Worm (Caenorhabditis elegans): Measurements from ENCODE around the gene ZK673.4.
A peak's percentile ranks its signal among the peaks of the same experiment; 100 is the strongest.

Gene ZK673.4

ce11 chrII:10447348-10448316 is 5.1 kb upstream of the ZK673.4 start, which contains the start of gene ZK673.2 (continued):
- TF ChIP-seq madf-5 (GFP tag; IDR thresholded peaks at IDR 0.05): no peak
- TF ChIP-seq snpc-4 (tag; optimal IDR thresholded peaks at IDR 0.05): no peak
- no peak for TF ChIP-seq daf-19 (GFP tag; conservative IDR thresholded peaks at IDR 0.05)
- TF ChIP-seq lim-7 (GFP tag; IDR thresholded peaks at IDR 0.05): no peak
- peak; percentile 42 for TF ChIP-seq mes-2 (tag; optimal IDR thresholded peaks at IDR 0.05; ENCODE audit: poor library complexity, severe bottlenecking)
- no peak for TF ChIP-seq lir-3 (tag; optimal IDR thresholded peaks at IDR 0.05)
- TF ChIP-seq ZK546.5 (tag; optimal IDR thresholded peaks at IDR 0.05): no peak
- TF ChIP-seq unc-130 (GFP tag; optimal IDR thresholded peaks at IDR 0.05): no peak
- TF ChIP-seq nhr-102 (tag; optimal IDR thresholded peaks at IDR 0.05): no peak
- no peak for TF ChIP-seq R02D3.7 (tag; optimal IDR thresholded peaks at IDR 0.05)
- no peak for TF ChIP-seq vab-7 (GFP tag; IDR thresholded peaks at IDR 0.05)
- no peak for TF ChIP-seq sdz-12 (GFP tag; optimal IDR thresholded peaks at IDR 0.05)
- TF ChIP-seq ceh-28 (tag; optimal IDR thresholded peaks at IDR 0.05): no peak
- no peak for TF ChIP-seq nhr-42 (GFP tag; IDR thresholded peaks at IDR 0.05)
- no peak for TF ChIP-seq spr-1 (tag; optimal IDR thresholded peaks at IDR 0.05)
- TF ChIP-seq duxl-1 (tag; optimal IDR thresholded peaks at IDR 0.05; ENCODE audit: poor library complexity): no peak
- TF ChIP-seq mep-1 (tag; optimal IDR thresholded peaks at IDR 0.05): peak; percentile 11
- peak; percentile 89 for TF ChIP-seq hlh-11 (tag; optimal IDR thresholded peaks at IDR 0.05)
- no peak for TF ChIP-seq ztf-7 (tag; optimal IDR thresholded peaks at IDR 0.05)
- no peak for TF ChIP-seq dmd-9 (GFP tag; IDR thresholded peaks at IDR 0.05)
- TF ChIP-seq nhr-111 (GFP tag; optimal IDR thresholded peaks at IDR 0.05): no peak
- no peak for TF ChIP-seq saeg-2 (GFP tag; IDR thresholded peaks at IDR 0.05)
- peak; percentile 49 for TF ChIP-seq cey-2 (tag; optimal IDR thresholded peaks at IDR 0.05; ENCODE audit: borderline replicate concordance, insufficient read depth)
- peak in 1 of 2 experiments; percentile 28 for TF ChIP-seq lsy-2 (tag; optimal IDR thresholded peaks at IDR 0.05)
- no peak for TF ChIP-seq ceh-62 (tag; optimal IDR thresholded peaks at IDR 0.05)
- TF ChIP-seq mdt-29 (GFP tag; IDR thresholded peaks at IDR 0.05): peak; percentile 26; the same call in 1 of the 2 replicates
- TF ChIP-seq ama-1 (optimal IDR thresholded peaks at IDR 0.05): peak; percentile 31
- peak; percentile 29 for TF ChIP-seq aha-1 (tag)
- no peak for TF ChIP-seq hmg-1.1 (GFP tag; IDR thresholded peaks at IDR 0.05)
- TF ChIP-seq nhr-76 (tag; optimal IDR thresholded peaks at IDR 0.05): no peak
- TF ChIP-seq nhr-10 (tag; optimal IDR thresholded peaks at IDR 0.05): peak; percentile 61
- peak; percentile 67 for TF ChIP-seq tra-1 (GFP tag; IDR thresholded peaks at IDR 0.05)
- peak; percentile 83 for TF ChIP-seq hlh-30 (tag; optimal IDR thresholded peaks at IDR 0.05; ENCODE audit: insufficient read depth)
- no peak for TF ChIP-seq ceh-32 (tag; optimal IDR thresholded peaks at IDR 0.05; ENCODE audit: poor library complexity)
- peak; percentile 48 to 92 for TF ChIP-seq mdl-1 (tag; optimal IDR thresholded peaks at IDR 0.05)
- peak; percentile 42 for TF ChIP-seq dve-1 (tag; optimal IDR thresholded peaks at IDR 0.05; ENCODE audit: insufficient read depth)
- no peak for TF ChIP-seq mxl-2 (GFP tag; conservative IDR thresholded peaks at IDR 0.05)
- TF ChIP-seq spr-3 (GFP tag; optimal IDR thresholded peaks at IDR 0.05): no peak
- TF ChIP-seq nhr-237 (tag; optimal IDR thresholded peaks at IDR 0.05): no peak
- TF ChIP-seq fos-1 (tag; optimal IDR thresholded peaks at IDR 0.05): no peak
- TF ChIP-seq lin-29 (GFP tag; IDR thresholded peaks at IDR 0.05): no peak
- no peak for TF ChIP-seq rbr-2 (tag; optimal IDR thresholded peaks at IDR 0.05)
- TF ChIP-seq attf-4 (tag; optimal IDR thresholded peaks at IDR 0.05): no peak
- TF ChIP-seq fkh-10 (GFP tag; optimal IDR thresholded peaks at IDR 0.05): no peak
- TF ChIP-seq nhr-11 (tag; optimal IDR thresholded peaks at IDR 0.05): peak; percentile 77
- TF ChIP-seq tag-97 (GFP tag; IDR thresholded peaks at IDR 0.05): no peak
- TF ChIP-seq aly-2 (tag; optimal IDR thresholded peaks at IDR 0.05): no peak
- peak in 1 of 2 experiments; percentile 99 for TF ChIP-seq unc-62 (GFP tag; optimal IDR thresholded peaks at IDR 0.05 in 1 of 2)
- TF ChIP-seq unc-62 (tag; optimal IDR thresholded peaks at IDR 0.05): no peak
- no peak for TF ChIP-seq F10B5.3 (tag; optimal IDR thresholded peaks at IDR 0.05)
